Worm (Caenorhabditis elegans) whole organism, L2 larva: ENCODE measurements around the gene nlp-53.

Source experiments
- F13H6.1 ChIP-seq: sonication (generic microtip); optimal IDR thresholded peaks from 2 replicates; lab custom pipeline; 2016; ENCODE audit warnings: missing genetic modification characterization, missing compliant biosample characterization
- R02D3.7 ChIP-seq: fragments of 150-350 bp; optimal IDR thresholded peaks from 2 replicates; lab custom pipeline; 2014; ENCODE audit warnings: missing biosample characterization, missing genetic modification characterization
- Y55F3AM.14 ChIP-seq: fragments of 200-800 bp; sonication (Bioruptor generic); optimal IDR thresholded peaks from 2 replicates; lab custom pipeline; 2018; ENCODE audit warnings: mild to moderate bottlenecking, missing genetic modification characterization, missing compliant biosample characterization
- ama-1 ChIP-seq: fragments of 150-350 bp; optimal IDR thresholded peaks from 2 replicates; lab custom pipeline; 2018; ENCODE audit warnings: inconsistent platforms
- blmp-1 ChIP-seq: sonication (generic microtip); optimal IDR thresholded peaks from 2 replicates; lab custom pipeline; 2017; ENCODE audit warnings: missing genetic modification characterization, mild to moderate bottlenecking, missing compliant biosample characterization, antibody characterized with exemption, moderate library complexity; ENCODE audit not compliant: insufficient read depth
- ceh-82 ChIP-seq: fragments of 150-350 bp; optimal IDR thresholded peaks from 2 replicates; lab custom pipeline; 2014; ENCODE audit warnings: missing biosample characterization, missing genetic modification characterization
- dmd-4 ChIP-seq: sonication (generic microtip); optimal IDR thresholded peaks from 2 replicates; lab custom pipeline; 2017; ENCODE audit warnings: missing biosample characterization, missing genetic modification characterization
- egl-27 ChIP-seq: sonication (generic microtip); optimal IDR thresholded peaks from 3 replicates; lab custom pipeline; 2017; ENCODE audit warnings: missing biosample characterization, missing genetic modification reagents, missing genetic modification characterization
- elt-3 ChIP-seq: sonication (generic microtip); optimal IDR thresholded peaks from 2 replicates; lab custom pipeline; 2017; ENCODE audit warnings: missing biosample characterization, missing genetic modification characterization
- lin-11 ChIP-seq: fragments of 150-350 bp; sonication (generic microtip); optimal IDR thresholded peaks from 2 replicates; lab custom pipeline; 2014; ENCODE audit warnings: missing biosample characterization, missing genetic modification characterization, inconsistent platforms, mixed read lengths
- lin-39 ChIP-seq: fragments of 150-350 bp; optimal IDR thresholded peaks from 2 replicates; lab custom pipeline; 2014; ENCODE audit warnings: missing biosample characterization, missing genetic modification reagents, missing genetic modification characterization
- mab-5 ChIP-seq: fragments of 150-350 bp; optimal IDR thresholded peaks from 2 replicates; lab custom pipeline; 2014; ENCODE audit warnings: missing biosample characterization, missing genetic modification characterization
- mbf-1 ChIP-seq: sonication (generic microtip); optimal IDR thresholded peaks from 2 replicates; lab custom pipeline; 2017; ENCODE audit warnings: missing biosample characterization, missing genetic modification characterization
- nhr-10 ChIP-seq: sonication (generic microtip); optimal IDR thresholded peaks from 2 replicates; lab custom pipeline; 2017; ENCODE audit warnings: missing biosample characterization, missing genetic modification characterization
- nhr-11 ChIP-seq: fragments of 150-350 bp; optimal IDR thresholded peaks from 2 replicates; lab custom pipeline; 2014; ENCODE audit warnings: missing biosample characterization, missing genetic modification characterization
- nhr-12 ChIP-seq: fragments of 150-350 bp; optimal IDR thresholded peaks from 2 replicates; lab custom pipeline; 2014; ENCODE audit warnings: missing biosample characterization, missing genetic modification characterization
- nhr-129 ChIP-seq: fragments of 150-350 bp; optimal IDR thresholded peaks from 2 replicates; lab custom pipeline; 2014; ENCODE audit warnings: missing biosample characterization, missing genetic modification characterization
- nhr-237 ChIP-seq: fragments of 150-350 bp; optimal IDR thresholded peaks from 2 replicates; lab custom pipeline; 2014; ENCODE audit warnings: missing biosample characterization, missing genetic modification characterization
- nhr-77 ChIP-seq: fragments of 150-350 bp; optimal IDR thresholded peaks from 2 replicates; lab custom pipeline; 2014; ENCODE audit warnings: missing biosample characterization, missing genetic modification characterization
- skn-1 ChIP-seq: sonication (generic microtip); optimal IDR thresholded peaks from 2 replicates; lab custom pipeline; 2017; ENCODE audit warnings: missing biosample characterization, missing genetic modification characterization
- sma-3 ChIP-seq: sonication (generic microtip); optimal IDR thresholded peaks from 2 replicates; lab custom pipeline; 2016; ENCODE audit warnings: missing genetic modification reagents, missing genetic modification characterization, missing compliant biosample characterization
- sma-9 ChIP-seq, 2 experiments: fragments of 150-350 bp in 1 of 2; sonication (generic microtip) in 1 of 2; optimal IDR thresholded peaks; 2 replicates each; lab custom pipeline; 2014 to 2016; ENCODE audit warnings: missing genetic modification characterization in 2 of 2, mild to moderate bottlenecking in 1 of 2, missing biosample characterization in 1 of 2, missing compliant biosample characterization in 1 of 2, missing genetic modification reagents in 1 of 2, moderate library complexity in 1 of 2
- snpc-4 ChIP-seq: fragments of 150-350 bp; optimal IDR thresholded peaks from 2 replicates; lab custom pipeline; 2014; ENCODE audit warnings: missing biosample characterization, missing genetic modification characterization
- unc-55 ChIP-seq: fragments of 150-350 bp; sonication (generic microtip); optimal IDR thresholded peaks from 3 replicates; lab custom pipeline; 2014; ENCODE audit warnings: missing biosample characterization, missing genetic modification reagents, missing genetic modification characterization
- zag-1 ChIP-seq: fragments of 150-350 bp; optimal IDR thresholded peaks from 2 replicates; lab custom pipeline; 2014; ENCODE audit warnings: missing biosample characterization, missing genetic modification characterization
- ztf-1 ChIP-seq: fragments of 200-800 bp; sonication (Bioruptor generic); conservative IDR thresholded peaks from 2 replicates; pipeline ENCODE4 v1.3.6; 2022; ENCODE audit warnings: missing genetic modification characterization, missing compliant biosample characterization
- ztf-11 ChIP-seq: sonication (generic microtip); optimal IDR thresholded peaks from 2 replicates; lab custom pipeline; 2017; ENCODE audit warnings: missing biosample characterization, missing genetic modification characterization
- ztf-4 ChIP-seq: fragments of 150-350 bp; optimal IDR thresholded peaks from 2 replicates; lab custom pipeline; 2014; ENCODE audit warnings: missing biosample characterization, missing genetic modification characterization

Gene nlp-53

ce11 chrX:13600136-13600535 is 18.5 kb upstream of the nlp-53 start, which contains the start of gene F54B11.7:
TSS of gene F54B11.7 (plus strand) at chrX:13600436.
- no peak for TF ChIP-seq ztf-1 (GFP tag; lab: Robert Waterston, UW)
- TF ChIP-seq R02D3.7: no peak
- no peak for TF ChIP-seq nhr-12 (tag; lab: Kevin White, UChicago)

DNA sequence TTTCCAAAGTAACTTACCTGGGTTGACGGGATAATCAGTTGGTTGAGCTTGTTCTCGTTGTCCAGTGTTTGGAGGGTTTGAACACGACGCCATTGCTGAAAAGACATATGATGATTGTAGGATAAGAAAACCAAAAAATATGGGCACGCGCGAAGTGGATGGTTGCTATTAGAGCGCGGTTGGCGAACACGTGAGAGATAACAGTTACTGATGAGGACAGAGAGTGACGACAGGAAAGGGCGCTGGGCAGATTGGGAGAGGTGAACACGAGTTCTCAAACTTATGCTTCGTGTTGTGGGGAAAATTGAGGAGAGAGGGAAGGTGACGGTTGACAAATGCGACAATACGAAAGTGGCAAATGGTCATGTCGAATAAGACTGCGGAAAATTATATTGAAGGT is 14.8 kb upstream of the nlp-53 start, which contains the start of gene F54B11.8:
Gene F54B11.8 (minus strand): TSS at position 101 of the 400 bp plus-strand sequence.
- no peak for TF ChIP-seq sma-9 (GFP tag; optimal IDR thresholded peaks at IDR 0.05; lab: Kevin White, UChicago)
- TF ChIP-seq sma-9 (tag; optimal IDR thresholded peaks at IDR 0.05; lab: Kevin White, UChicago): no peak
- TF ChIP-seq nhr-10 (tag; lab: Kevin White, UChicago): no peak
- no peak for TF ChIP-seq nhr-11
- no peak for TF ChIP-seq blmp-1 (tag; lab: Kevin White, UChicago)
- no peak for TF ChIP-seq egl-27 (tag; lab: Kevin White, UChicago)
- TF ChIP-seq, all 48 proteins: peak for 0

ce11 chrX:13604946-13605617 is 13.6 kb upstream of the nlp-53 start, which contains the start of gene F54B11.9:
TSS of gene F54B11.9 (plus strand) at chrX:13605567.
- TF ChIP-seq blmp-1 (tag; lab: Kevin White, UChicago) (no peak), nhr-129 (peak; percentile 59), ztf-4 (tag; lab: Kevin White, UChicago) (no peak), ceh-82 (tag; lab: Kevin White, UChicago) (no peak), mab-5 (tag; lab: Kevin White, UChicago) (no peak), ztf-11 (tag; lab: Kevin White, UChicago) (no peak), nhr-12 (tag; lab: Kevin White, UChicago) (no peak), F13H6.1 (tag; lab: Kevin White, UChicago) (peak; percentile 43), nhr-237 (tag; lab: Kevin White, UChicago) (no peak), snpc-4 (no peak), sma-3 (GFP tag; lab: Kevin White, UChicago) (no peak), lin-11 (tag; lab: Kevin White, UChicago) (no peak), unc-55 (GFP tag; lab: Kevin White, UChicago) (no peak)

DNA sequence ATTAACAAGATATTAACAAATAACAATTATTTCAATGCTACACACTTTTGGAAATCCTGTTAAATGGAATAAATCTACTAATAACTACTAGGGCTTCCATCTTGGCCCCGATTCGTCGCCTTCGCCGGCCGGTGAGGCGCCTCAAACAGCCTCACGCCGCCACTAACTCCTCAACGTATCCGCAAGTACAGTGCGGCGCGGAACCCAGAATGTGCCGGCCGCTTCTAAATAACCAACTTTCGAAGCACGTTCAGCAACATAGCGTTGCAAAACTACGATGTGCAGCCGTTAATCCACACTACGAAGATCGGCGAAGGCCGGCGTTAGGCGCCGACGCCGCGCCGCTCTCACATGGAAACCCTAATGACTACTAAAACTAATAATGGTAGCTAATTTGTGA is 12.8 kb upstream of the nlp-53 start:
- TF ChIP-seq ama-1 (lab: Kevin White, UChicago) (no peak), nhr-77 (tag; lab: Kevin White, UChicago) (no peak), snpc-4 (peak; percentile 26)

ce11 chrX:13610040-13610439 is 8.6 kb upstream of the nlp-53 start:
- no peak for TF ChIP-seq ceh-82 (tag; lab: Kevin White, UChicago)
- TF ChIP-seq lin-39 (tag; lab: Kevin White, UChicago): no peak
- no peak for TF ChIP-seq nhr-10 (tag; lab: Kevin White, UChicago)
- no peak for TF ChIP-seq dmd-4
- TF ChIP-seq ztf-11 (tag; lab: Kevin White, UChicago): no peak
- TF ChIP-seq elt-3 (tag; lab: Kevin White, UChicago): no peak
- no peak for TF ChIP-seq sma-9 (GFP tag; optimal IDR thresholded peaks at IDR 0.05; lab: Kevin White, UChicago)
- TF ChIP-seq sma-9 (tag; optimal IDR thresholded peaks at IDR 0.05; lab: Kevin White, UChicago): no peak
- no peak for TF ChIP-seq mbf-1 (tag; lab: Kevin White, UChicago)
- no peak for TF ChIP-seq ztf-1 (GFP tag; lab: Robert Waterston, UW)
- no peak for TF ChIP-seq mab-5 (tag; lab: Kevin White, UChicago)
- TF ChIP-seq nhr-237 (tag; lab: Kevin White, UChicago): no peak
- no peak for TF ChIP-seq egl-27 (tag; lab: Kevin White, UChicago)
- no peak for TF ChIP-seq skn-1 (tag; lab: Kevin White, UChicago)
- no peak for TF ChIP-seq zag-1 (tag; lab: Kevin White, UChicago)
- TF ChIP-seq lin-11 (tag; lab: Kevin White, UChicago): no peak
- TF ChIP-seq F13H6.1 (tag; lab: Kevin White, UChicago): no peak
- TF ChIP-seq Y55F3AM.14: no peak
- TF ChIP-seq, all 48 proteins: peak for 0

ce11 chrX:13615181-13615580 is 3.5 kb upstream of the nlp-53 start:
- no peak for TF ChIP-seq sma-3 (GFP tag; lab: Kevin White, UChicago)
